Fruit fly (Drosophila melanogaster) whole organism, embryonic: Measurements from ENCODE around the gene CG6465.
A peak's percentile ranks its signal among the peaks of the same experiment; 100 is the strongest.

Experiments
- ATbp ChIP-seq: fragments of 200-800 bp; sonication (Bioruptor generic); optimal IDR thresholded peaks from 2 replicates; lab custom pipeline; 2017; ENCODE audit warnings: missing biosample characterization, mild to moderate bottlenecking, missing genetic modification characterization, missing genetic modification reagents
- Atf6 ChIP-seq: fragments of 200-800 bp; sonication (Bioruptor generic); IDR thresholded peaks from 2 replicates; pipeline ENCODE4 v1.3.6; 2022; ENCODE audit warnings: missing biosample characterization, missing genetic modification characterization
- CG10431 ChIP-seq: fragments of 200-800 bp; sonication (Bioruptor generic); optimal IDR thresholded peaks from 3 replicates; lab custom pipeline; 2018; ENCODE audit warnings: missing biosample characterization, mild to moderate bottlenecking, missing genetic modification characterization
- CG10462 ChIP-seq: fragments of 200-800 bp; sonication (Bioruptor generic); optimal IDR thresholded peaks from 2 replicates; lab custom pipeline; 2016; ENCODE audit warnings: missing biosample characterization, missing genetic modification characterization
- CG10979 ChIP-seq: fragments of 200-800 bp; sonication (Bioruptor generic); optimal IDR thresholded peaks from 2 replicates; lab custom pipeline; 2018; ENCODE audit warnings: missing biosample characterization, mild to moderate bottlenecking, missing genetic modification characterization, moderate library complexity
- CG12391 ChIP-seq: fragments of 200-800 bp; sonication (Bioruptor generic); optimal IDR thresholded peaks from 3 replicates; lab custom pipeline; 2018; ENCODE audit warnings: missing biosample characterization, mild to moderate bottlenecking, missing genetic modification characterization, moderate library complexity
- CG12744 ChIP-seq: fragments of 200-800 bp; sonication (Bioruptor generic); optimal IDR thresholded peaks from 2 replicates; lab custom pipeline; 2016; ENCODE audit warnings: missing biosample characterization, missing genetic modification characterization
- CG14710 ChIP-seq: fragments of 200-800 bp; sonication (Bioruptor generic); optimal IDR thresholded peaks from 3 replicates; lab custom pipeline; 2019; ENCODE audit warnings: missing biosample characterization, mild to moderate bottlenecking, missing genetic modification characterization, moderate library complexity
- CG17829 ChIP-seq: fragments of 200-800 bp; optimal IDR thresholded peaks from 2 replicates; lab custom pipeline; 2019; ENCODE audit warnings: missing biosample characterization, mild to moderate bottlenecking, missing genetic modification characterization, moderate library complexity
- CG18262 ChIP-seq: fragments of 200-800 bp; optimal IDR thresholded peaks from 3 replicates; lab custom pipeline; 2019; ENCODE audit warnings: missing biosample characterization, mild to moderate bottlenecking, missing genetic modification characterization, moderate library complexity
- CG2202 ChIP-seq: fragments of 200-800 bp; sonication (Bioruptor generic); optimal IDR thresholded peaks from 2 replicates; lab custom pipeline; 2018; ENCODE audit warnings: missing biosample characterization, mild to moderate bottlenecking, missing genetic modification characterization
- CG3407 ChIP-seq: fragments of 200-800 bp; sonication (Bioruptor generic); optimal IDR thresholded peaks from 2 replicates; lab custom pipeline; 2018; ENCODE audit warnings: missing biosample characterization, mild to moderate bottlenecking, missing genetic modification characterization
- CG4424 ChIP-seq: fragments of 200-800 bp; sonication (Bioruptor generic); optimal IDR thresholded peaks from 3 replicates; lab custom pipeline; 2016; ENCODE audit warnings: missing biosample characterization, missing genetic modification characterization
- CG6272 ChIP-seq: fragments of 200-800 bp; sonication (Bioruptor generic); IDR thresholded peaks from 2 replicates; pipeline ENCODE4 v1.3.6; 2022; ENCODE audit warnings: missing biosample characterization, missing genetic modification characterization
- CG7839 ChIP-seq: fragments of 200-800 bp; sonication (Bioruptor generic); optimal IDR thresholded peaks from 3 replicates; lab custom pipeline; 2018; ENCODE audit warnings: missing biosample characterization, mild to moderate bottlenecking, missing genetic modification characterization, moderate library complexity
- CG8089 ChIP-seq: fragments of 200-800 bp; sonication (Bioruptor generic); optimal IDR thresholded peaks from 3 replicates; lab custom pipeline; 2016; ENCODE audit warnings: missing biosample characterization, missing genetic modification characterization
- CG8359 ChIP-seq: fragments of 200-800 bp; sonication (Bioruptor generic); optimal IDR thresholded peaks from 2 replicates; lab custom pipeline; 2017; ENCODE audit warnings: missing biosample characterization, mild to moderate bottlenecking, missing genetic modification characterization, borderline replicate concordance
- CG8478 ChIP-seq: fragments of >200 bp; optimal IDR thresholded peaks from 2 replicates; lab custom pipeline; 2018
- CG9727 ChIP-seq: fragments of 200-800 bp; sonication (Bioruptor generic); optimal IDR thresholded peaks from 3 replicates; lab custom pipeline; 2017; ENCODE audit warnings: missing biosample characterization, mild to moderate bottlenecking, missing genetic modification characterization
- CTCF ChIP-seq: fragments of 200-800 bp; sonication (Bioruptor generic); optimal IDR thresholded peaks from 2 replicates; lab custom pipeline; 2017; ENCODE audit warnings: missing biosample characterization, mild to moderate bottlenecking, missing genetic modification characterization, moderate library complexity
- Dp ChIP-seq: fragments of 200-800 bp; sonication (Bioruptor generic); optimal IDR thresholded peaks from 2 replicates; lab custom pipeline; 2018; ENCODE audit warnings: missing biosample characterization, mild to moderate bottlenecking, missing genetic modification characterization, moderate library complexity
- Dref ChIP-seq: fragments of 200-800 bp; sonication (Bioruptor generic); IDR thresholded peaks from 2 replicates; pipeline ENCODE4 v1.3.6; 2022; ENCODE audit warnings: missing biosample characterization, missing genetic modification characterization
- Drgx ChIP-seq: fragments of 200-800 bp; sonication (Bioruptor generic); IDR thresholded peaks from 2 replicates; pipeline ENCODE4 v1.3.6; 2022; ENCODE audit warnings: missing biosample characterization, missing genetic modification characterization
- Ets65A ChIP-seq: fragments of 200-800 bp; sonication (Bioruptor generic); peaks from one replicate; lab custom pipeline; 2016; ENCODE audit warnings: missing biosample characterization, missing genetic modification characterization
- Gsc ChIP-seq: fragments of 200-800 bp; sonication (Bioruptor generic); IDR thresholded peaks from 2 replicates; pipeline ENCODE4 v1.3.6; 2022; ENCODE audit warnings: missing biosample characterization, missing genetic modification characterization
- HLH3B ChIP-seq: fragments of 200-800 bp; sonication (Bioruptor generic); IDR thresholded peaks from 2 replicates; pipeline ENCODE4 v1.3.6; 2022; ENCODE audit warnings: missing biosample characterization, missing genetic modification characterization
- Max ChIP-seq: fragments of 200-800 bp; sonication (Bioruptor generic); optimal IDR thresholded peaks from 2 replicates; lab custom pipeline; 2016; ENCODE audit warnings: missing biosample characterization, mild to moderate bottlenecking, missing genetic modification characterization
- Med ChIP-seq: fragments of 200-800 bp; sonication (Bioruptor generic); peaks from one replicate; lab custom pipeline; 2016; ENCODE audit warnings: missing biosample characterization, missing genetic modification characterization, mild to moderate bottlenecking, inconsistent platforms, moderate library complexity
- Sox102F ChIP-seq: fragments of 200-800 bp; sonication (Bioruptor generic); optimal IDR thresholded peaks from 2 replicates; lab custom pipeline; 2018; ENCODE audit warnings: missing biosample characterization, mild to moderate bottlenecking, missing genetic modification characterization, moderate library complexity
- Xrp1 ChIP-seq: fragments of 200-800 bp; sonication (Bioruptor generic); IDR thresholded peaks from 2 replicates; pipeline ENCODE4 v1.3.6; 2022; ENCODE audit warnings: missing biosample characterization, missing genetic modification characterization
- ac ChIP-seq: fragments of 200-800 bp; sonication (Bioruptor generic); optimal IDR thresholded peaks from 3 replicates; lab custom pipeline; 2017; ENCODE audit warnings: missing biosample characterization, mild to moderate bottlenecking, missing genetic modification characterization
- bsh ChIP-seq, 2 experiments: fragments of 200-800 bp; sonication (Bioruptor generic); optimal IDR thresholded peaks; 2 replicates each; lab custom pipeline; 2017 to 2018; ENCODE audit warnings: mild to moderate bottlenecking in 2 of 2, missing biosample characterization in 2 of 2, missing genetic modification characterization in 2 of 2, moderate library complexity in 1 of 2
- chn ChIP-seq: fragments of 200-800 bp; sonication (Bioruptor generic); optimal IDR thresholded peaks from 2 replicates; lab custom pipeline; 2016; ENCODE audit warnings: missing biosample characterization, missing genetic modification characterization
- dmrt11E ChIP-seq: fragments of 200-800 bp; sonication (Bioruptor generic); optimal IDR thresholded peaks from 3 replicates; lab custom pipeline; 2018; ENCODE audit warnings: missing biosample characterization, mild to moderate bottlenecking, missing genetic modification characterization, moderate library complexity
- dmrt99B ChIP-seq: fragments of 200-800 bp; sonication (Bioruptor generic); optimal IDR thresholded peaks from 2 replicates; lab custom pipeline; 2018; ENCODE audit warnings: missing biosample characterization, mild to moderate bottlenecking, missing genetic modification characterization, moderate library complexity
- dysf ChIP-seq: fragments of 200-800 bp; sonication (Bioruptor generic); IDR thresholded peaks from 3 replicates; pipeline ENCODE4 v1.3.6; 2022; ENCODE audit warnings: missing biosample characterization, missing genetic modification characterization
- esg ChIP-seq: fragments of 200-800 bp; sonication (Bioruptor generic); conservative IDR thresholded peaks from 2 replicates; pipeline ENCODE4 v1.3.6; 2022; ENCODE audit warnings: missing biosample characterization, missing genetic modification characterization
- gce ChIP-seq: fragments of 200-800 bp; sonication (Bioruptor generic); IDR thresholded peaks from 3 replicates; pipeline ENCODE4 v1.3.6; 2022; ENCODE audit warnings: missing biosample characterization, missing genetic modification characterization
- gcm ChIP-seq: fragments of 200-800 bp; sonication (Bioruptor generic); optimal IDR thresholded peaks from 2 replicates; lab custom pipeline; 2019; ENCODE audit warnings: missing biosample characterization, mild to moderate bottlenecking, missing genetic modification characterization, moderate library complexity
- gem ChIP-seq: fragments of 200-800 bp; sonication (Bioruptor generic); optimal IDR thresholded peaks from 2 replicates; lab custom pipeline; 2019; ENCODE audit warnings: missing biosample characterization, mild to moderate bottlenecking, missing genetic modification characterization, moderate library complexity
- gro ChIP-seq: fragments of 200-800 bp; sonication (Bioruptor generic); optimal IDR thresholded peaks from 2 replicates; lab custom pipeline; 2016; ENCODE audit warnings: missing biosample characterization, missing genetic modification characterization
- oc ChIP-seq: fragments of 200-800 bp; sonication (Bioruptor generic); optimal IDR thresholded peaks from 2 replicates; lab custom pipeline; 2018; ENCODE audit warnings: missing biosample characterization, mild to moderate bottlenecking, missing genetic modification characterization, moderate library complexity
- otp ChIP-seq: fragments of 200-800 bp; sonication (Bioruptor generic); IDR thresholded peaks from 3 replicates; pipeline ENCODE4, ENCODE4 v1.3.6; 2022; ENCODE audit warnings: missing biosample characterization, missing genetic modification characterization
- pan ChIP-seq, 4 experiments: fragments of >200 bp in 3 of 4; fragments of 200-800 bp in 1 of 4; sonication (Bioruptor generic) in 1 of 4; optimal IDR thresholded peaks in 3 of 4; IDR thresholded peaks in 1 of 4; 2 replicates each; pipeline versions ENCODE4 v1.3.6 to Lab custom; 2017 to 2022; ENCODE audit warnings: missing biosample characterization in 2 of 4, missing genetic modification characterization in 2 of 4, mixed read lengths in 1 of 4
- repo ChIP-seq: fragments of 200-800 bp; sonication (Bioruptor generic); optimal IDR thresholded peaks from 2 replicates; lab custom pipeline; 2016; ENCODE audit warnings: missing biosample characterization, missing genetic modification characterization
- row ChIP-seq: fragments of 200-800 bp; sonication (Bioruptor generic); IDR thresholded peaks from 3 replicates; pipeline ENCODE4 v1.3.6; 2022; ENCODE audit warnings: missing biosample characterization, missing genetic modification characterization
- salm ChIP-seq: fragments of 200-800 bp; sonication (Bioruptor generic); optimal IDR thresholded peaks from 2 replicates; lab custom pipeline; 2018; ENCODE audit warnings: missing biosample characterization, mild to moderate bottlenecking, missing genetic modification characterization
- sim ChIP-seq: fragments of 200-800 bp; sonication (Bioruptor generic); IDR thresholded peaks from 2 replicates; pipeline ENCODE4 v1.3.6; 2022; ENCODE audit warnings: missing biosample characterization, missing genetic modification characterization
- sisA ChIP-seq: fragments of 200-800 bp; sonication (Bioruptor generic); IDR thresholded peaks from 2 replicates; pipeline ENCODE4 v1.3.6; 2022; ENCODE audit warnings: missing biosample characterization, missing genetic modification characterization
- zen ChIP-seq: fragments of 200-800 bp; sonication (Bioruptor generic); optimal IDR thresholded peaks from 3 replicates; lab custom pipeline; 2018; ENCODE audit warnings: missing biosample characterization, mild to moderate bottlenecking, missing genetic modification characterization, moderate library complexity
- zfh1 ChIP-seq: fragments of 200-800 bp; sonication (Bioruptor generic); IDR thresholded peaks from 3 replicates; pipeline ENCODE4 v1.3.6; 2022; ENCODE audit warnings: missing biosample characterization, missing genetic modification characterization

CG6465 gene

dm6 chr3R:10629973-10630372 is 47.1 kb downstream of the CG6465 start (continued):
- TF ChIP-seq CG12391 (tag; lab: Kevin White, UChicago) (peak; percentile 1), dmrt99B (peak; percentile 31), oc (tag; lab: Kevin White, UChicago) (no peak), CG8478 (lab: Kevin White, UChicago) (no peak), pan (optimal IDR thresholded peaks at IDR 0.05; lab: Kevin White, UChicago) (no peak), pan (GFP tag; optimal IDR thresholded peaks at IDR 0.05 in 1 of 2, IDR thresholded peaks at IDR 0.05 in 1 of 2) (peak in 1 of 2 experiments; percentile 25), CG4424 (GFP tag; lab: Kevin White, UChicago) (peak; percentile 47), gem (tag; lab: Kevin White, UChicago) (peak; percentile 33), HLH3B (GFP tag; lab: Robert Waterston, UW) (peak; percentile 32; the same call in 1 of the 2 replicates), ATbp (GFP tag; lab: Kevin White, UChicago) (peak; percentile 23), dmrt11E (tag; lab: Kevin White, UChicago) (peak; percentile 2), CG17829 (tag; lab: Kevin White, UChicago) (peak; percentile 14), Ets65A (GFP tag; lab: Kevin White, UChicago) (peak; percentile 75), CG3407 (GFP tag; lab: Kevin White, UChicago) (peak; percentile 11), ac (GFP tag; lab: Kevin White, UChicago) (no peak), Med (GFP tag; lab: Kevin White, UChicago) (peak; percentile 27), CG10431 (GFP tag; lab: Kevin White, UChicago) (no peak), CG7839 (tag; lab: Kevin White, UChicago) (peak; percentile 17), Sox102F (peak; percentile 21), Gsc (0 out of 2 replicates have a peak, but pooled peaks have one; percentile 19), CTCF (GFP tag; lab: Kevin White, UChicago) (peak; percentile 71), CG8089 (GFP tag; lab: Kevin White, UChicago) (no peak), CG6272 (GFP tag; lab: Robert Waterston, UW) (no peak), gcm (GFP tag; lab: Kevin White, UChicago) (no peak), CG18262 (tag; lab: Kevin White, UChicago) (peak; percentile 2), chn (GFP tag; lab: Kevin White, UChicago) (peak; percentile 12), CG2202 (tag; lab: Kevin White, UChicago) (no peak), CG12744 (GFP tag; lab: Kevin White, UChicago) (no peak), Max (no peak), CG10979 (tag; lab: Kevin White, UChicago) (peak; percentile 43), sim (GFP tag; lab: Robert Waterston, UW) (0 out of 2 replicates have a peak, but pooled peaks have one; percentile 27), repo (no peak), bsh (GFP tag; optimal IDR thresholded peaks at IDR 0.05; lab: Kevin White, UChicago) (peak; percentile 9 to 26), zen (no peak), zfh1 (GFP tag; lab: Robert Waterston, UW) (peak; percentile 48; the same call in 2 of the 3 replicates), otp (GFP tag; lab: Robert Waterston, UW) (0 out of 3 replicates have a peak, but pooled peaks have one; percentile 30), Dref (GFP tag; lab: Robert Waterston, UW) (no peak), salm (no peak), CG9727 (GFP tag; lab: Kevin White, UChicago) (peak; percentile 16), Atf6 (GFP tag; lab: Robert Waterston, UW) (no peak), CG8359 (GFP tag; lab: Kevin White, UChicago) (no peak), Drgx (GFP tag; lab: Robert Waterston, UW) (peak; percentile 44), dysf (GFP tag; lab: Robert Waterston, UW) (0 out of 3 replicates have a peak, but pooled peaks have one; percentile 19), gro (no peak), sisA (GFP tag; lab: Robert Waterston, UW) (peak; percentile 6; the same call in 1 of the 2 replicates), row (GFP tag; lab: Robert Waterston, UW) (0 out of 3 replicates have a peak, but pooled peaks have one; percentile 6), CG10462 (GFP tag; lab: Kevin White, UChicago) (no peak), CG14710 (peak; percentile 11), Dp (GFP tag; lab: Kevin White, UChicago) (no peak), gce (GFP tag; lab: Robert Waterston, UW) (0 out of 3 replicates have a peak, but pooled peaks have one; percentile 19), esg (no peak), Xrp1 (GFP tag; lab: Robert Waterston, UW) (peak; percentile 38; the same call in 1 of the 2 replicates)
